Worm (Caenorhabditis elegans) whole organism, L2 larva: ENCODE data around the gene snf-9.

Experiments used
- ZK546.5 ChIP-seq: sonication (generic microtip); optimal IDR thresholded peaks from 2 replicates; lab custom pipeline; 2017; ENCODE audit warnings: missing biosample characterization, missing genetic modification characterization
- ama-1 ChIP-seq: fragments of 150-350 bp; optimal IDR thresholded peaks from 2 replicates; lab custom pipeline; 2018; ENCODE audit warnings: inconsistent platforms
- crh-2 ChIP-seq: sonication (generic microtip); optimal IDR thresholded peaks from 2 replicates; lab custom pipeline; 2017; ENCODE audit warnings: missing biosample characterization, missing genetic modification characterization
- fos-1 ChIP-seq: fragments of 150-350 bp; optimal IDR thresholded peaks from 2 replicates; lab custom pipeline; 2014; ENCODE audit warnings: missing biosample characterization, missing genetic modification characterization
- lin-13 ChIP-seq: fragments of 150-350 bp; optimal IDR thresholded peaks from 2 replicates; lab custom pipeline; 2014; ENCODE audit warnings: missing biosample characterization, missing genetic modification reagents, missing genetic modification characterization
- lin-39 ChIP-seq: fragments of 150-350 bp; optimal IDR thresholded peaks from 2 replicates; lab custom pipeline; 2014; ENCODE audit warnings: missing biosample characterization, missing genetic modification reagents, missing genetic modification characterization
- lsy-2 ChIP-seq, 2 experiments: fragments of 150-350 bp in 1 of 2; sonication (generic microtip) in 1 of 2; optimal IDR thresholded peaks; 2 replicates each; lab custom pipeline; 2014 to 2017; ENCODE audit warnings: missing biosample characterization in 2 of 2, missing genetic modification characterization in 2 of 2
- mab-5 ChIP-seq: fragments of 150-350 bp; optimal IDR thresholded peaks from 2 replicates; lab custom pipeline; 2014; ENCODE audit warnings: missing biosample characterization, missing genetic modification characterization
- mbf-1 ChIP-seq: sonication (generic microtip); optimal IDR thresholded peaks from 2 replicates; lab custom pipeline; 2017; ENCODE audit warnings: missing biosample characterization, missing genetic modification characterization
- nhr-21 ChIP-seq: fragments of 150-350 bp; optimal IDR thresholded peaks from 2 replicates; lab custom pipeline; 2014; ENCODE audit warnings: missing biosample characterization, missing genetic modification characterization
- nhr-23 ChIP-seq: fragments of 150-350 bp; optimal IDR thresholded peaks from 2 replicates; lab custom pipeline; 2014; ENCODE audit warnings: missing biosample characterization, missing genetic modification reagents, missing genetic modification characterization
- nhr-6 ChIP-seq: fragments of 150-350 bp; optimal IDR thresholded peaks from 2 replicates; lab custom pipeline; 2014; ENCODE audit warnings: missing biosample characterization, missing genetic modification characterization
- nhr-77 ChIP-seq: fragments of 150-350 bp; optimal IDR thresholded peaks from 2 replicates; lab custom pipeline; 2014; ENCODE audit warnings: missing biosample characterization, missing genetic modification characterization
- peb-1 ChIP-seq: fragments of 150-350 bp; optimal IDR thresholded peaks from 2 replicates; lab custom pipeline; 2014; ENCODE audit warnings: missing biosample characterization, missing genetic modification characterization
- snpc-4 ChIP-seq: fragments of 150-350 bp; optimal IDR thresholded peaks from 2 replicates; lab custom pipeline; 2014; ENCODE audit warnings: missing biosample characterization, missing genetic modification characterization
- unc-39 ChIP-seq: fragments of 150-350 bp; optimal IDR thresholded peaks from 2 replicates; lab custom pipeline; 2014; ENCODE audit warnings: missing biosample characterization, missing genetic modification characterization
- zag-1 ChIP-seq: fragments of 150-350 bp; optimal IDR thresholded peaks from 2 replicates; lab custom pipeline; 2014; ENCODE audit warnings: missing biosample characterization, missing genetic modification characterization

The snf-9 gene

ce11 chrIV:17351586-17351985 lies 39.6 kb downstream of the snf-9 start, which contains the start of gene clec-199:
Gene clec-199 (plus strand): TSS chrIV:17351886.
- no peak for TF ChIP-seq nhr-77 (tag; lab: Kevin White, UChicago)
- no peak for TF ChIP-seq snpc-4
- no peak for TF ChIP-seq peb-1 (tag; lab: Kevin White, UChicago)

DNA sequence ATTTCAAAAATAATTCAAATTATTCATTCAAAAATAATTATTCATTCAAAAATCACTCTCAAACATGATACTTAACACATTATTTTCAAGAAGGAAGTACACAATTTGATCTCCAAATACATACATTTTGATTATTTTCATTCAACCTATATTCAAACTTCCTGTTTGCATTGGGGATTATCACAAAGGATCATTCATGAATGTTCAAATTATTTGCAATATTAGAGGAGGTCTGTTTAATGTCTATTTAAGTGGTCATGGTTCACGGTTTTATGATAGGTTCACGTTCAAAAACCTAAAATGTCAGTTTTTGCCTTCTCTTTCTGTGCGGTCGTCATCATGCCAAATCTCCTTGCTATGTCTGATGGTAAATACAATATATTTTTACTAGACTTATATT lies 49.2 kb downstream of the snf-9 start, which contains the start of gene clec-202:
TSS of gene clec-202 (plus strand) at position 301 of the 400 bp plus-strand sequence.
- TF ChIP-seq lsy-2 (tag; optimal IDR thresholded peaks at IDR 0.05; lab: Kevin White, UChicago) (no peak), ZK546.5 (tag; lab: Kevin White, UChicago) (no peak), nhr-6 (tag; lab: Kevin White, UChicago) (no peak), fos-1 (tag; lab: Kevin White, UChicago) (no peak), lin-39 (tag; lab: Kevin White, UChicago) (no peak), lin-13 (GFP tag; lab: Kevin White, UChicago) (no peak), nhr-23 (tag; lab: Kevin White, UChicago) (no peak), ama-1 (lab: Kevin White, UChicago) (no peak), mab-5 (tag; lab: Kevin White, UChicago) (no peak), unc-39 (tag; lab: Kevin White, UChicago) (no peak), mbf-1 (tag; lab: Kevin White, UChicago) (no peak), zag-1 (tag; lab: Kevin White, UChicago) (no peak), crh-2 (tag; lab: Kevin White, UChicago) (no peak), nhr-21 (tag; lab: Kevin White, UChicago) (no peak)
